Fruit fly (Drosophila melanogaster) whole organism, embryonic: ENCODE data around the gene CG14054.

Source experiments
- CG11696 ChIP-seq: fragments of 200-800 bp; sonication (Bioruptor generic); IDR thresholded peaks from 2 replicates; pipeline ENCODE4 v1.3.6; 2022; ENCODE audit warnings: missing biosample characterization, missing genetic modification characterization
- CG13287 ChIP-seq: fragments of 200-800 bp; sonication (Bioruptor generic); IDR thresholded peaks from 2 replicates; pipeline ENCODE4 v1.3.6; 2022; ENCODE audit warnings: missing biosample characterization, missing genetic modification characterization; ENCODE audit not compliant: partially characterized antibody
- CG14014 ChIP-seq: fragments of 200-800 bp; sonication (Bioruptor generic); IDR thresholded peaks from 2 replicates; pipeline ENCODE4 v1.3.6; 2022; ENCODE audit warnings: missing biosample characterization, missing genetic modification characterization
- CG14050 ChIP-seq: fragments of 200-800 bp; sonication (Bioruptor generic); IDR thresholded peaks from 3 replicates; pipeline ENCODE4 v1.3.6; 2022; ENCODE audit warnings: missing biosample characterization, missing genetic modification characterization
- CG15514 ChIP-seq: fragments of 200-800 bp; sonication (Bioruptor generic); optimal IDR thresholded peaks from 3 replicates; lab custom pipeline; 2017; ENCODE audit warnings: missing biosample characterization, missing genetic modification characterization, mild to moderate bottlenecking, moderate library complexity, missing genetic modification reagents
- CG1647 ChIP-seq: fragments of 200-800 bp; sonication (Bioruptor generic); optimal IDR thresholded peaks from 3 replicates; lab custom pipeline; 2016; ENCODE audit warnings: missing biosample characterization, missing genetic modification characterization
- CG30403 ChIP-seq: fragments of 200-800 bp; sonication (Bioruptor generic); optimal IDR thresholded peaks from 3 replicates; lab custom pipeline; 2016; ENCODE audit warnings: missing biosample characterization, missing genetic modification characterization
- CG33213 ChIP-seq: fragments of 200-800 bp; sonication (Bioruptor generic); optimal IDR thresholded peaks from 3 replicates; lab custom pipeline; 2016; ENCODE audit warnings: missing biosample characterization, missing genetic modification characterization
- CG34376 ChIP-seq: fragments of 200-800 bp; sonication (Bioruptor generic); optimal IDR thresholded peaks from 2 replicates; lab custom pipeline; 2018; ENCODE audit warnings: missing biosample characterization, mild to moderate bottlenecking, missing genetic modification characterization
- CG4328 ChIP-seq: fragments of 200-800 bp; sonication (Bioruptor generic); optimal IDR thresholded peaks from 3 replicates; lab custom pipeline; 2017; ENCODE audit warnings: missing biosample characterization, missing genetic modification reagents, missing genetic modification characterization
- CG9215 ChIP-seq: fragments of 200-800 bp; sonication (Bioruptor generic); IDR thresholded peaks from 2 replicates; pipeline ENCODE4 v1.3.6; 2022; ENCODE audit warnings: missing biosample characterization, missing genetic modification characterization
- CG9797 ChIP-seq: fragments of 200-800 bp; sonication (Bioruptor generic); optimal IDR thresholded peaks from 3 replicates; lab custom pipeline; 2018; ENCODE audit warnings: missing biosample characterization, mild to moderate bottlenecking, missing genetic modification characterization
- Doc3 ChIP-seq: fragments of 200-800 bp; sonication (Bioruptor generic); IDR thresholded peaks from 3 replicates; pipeline ENCODE4 v1.3.6; 2022; ENCODE audit warnings: missing biosample characterization, missing genetic modification characterization; ENCODE audit not compliant: partially characterized antibody
- Dp ChIP-seq: fragments of 200-800 bp; sonication (Bioruptor generic); optimal IDR thresholded peaks from 2 replicates; lab custom pipeline; 2018; ENCODE audit warnings: missing biosample characterization, mild to moderate bottlenecking, missing genetic modification characterization, moderate library complexity
- E2f2 ChIP-seq: fragments of 200-800 bp; sonication (Bioruptor generic); IDR thresholded peaks from 2 replicates; pipeline ENCODE4 v1.3.6; 2022; ENCODE audit warnings: missing biosample characterization, missing genetic modification characterization
- Ets65A ChIP-seq: fragments of 200-800 bp; sonication (Bioruptor generic); peaks from one replicate; lab custom pipeline; 2016; ENCODE audit warnings: missing biosample characterization, missing genetic modification characterization
- Fer2 ChIP-seq: fragments of 200-800 bp; sonication (Bioruptor generic); optimal IDR thresholded peaks from 2 replicates; lab custom pipeline; 2018; ENCODE audit warnings: missing biosample characterization, mild to moderate bottlenecking, missing genetic modification characterization, moderate library complexity
- Hand ChIP-seq: fragments of 200-800 bp; sonication (Bioruptor generic); optimal IDR thresholded peaks from 2 replicates; lab custom pipeline; 2017; ENCODE audit warnings: mild to moderate bottlenecking, missing biosample characterization, missing genetic modification reagents, missing genetic modification characterization
- Hr3 ChIP-seq: fragments of 200-800 bp; sonication (Bioruptor generic); optimal IDR thresholded peaks from 3 replicates; lab custom pipeline; 2016; ENCODE audit warnings: missing biosample characterization, missing genetic modification characterization
- MBD-R2 ChIP-seq: fragments of 200-800 bp; sonication (Bioruptor generic); IDR thresholded peaks from 2 replicates; pipeline ENCODE4 v1.3.6; 2022; ENCODE audit warnings: missing biosample characterization, missing genetic modification characterization
- MESR4 ChIP-seq: fragments of 200-800 bp; sonication (Bioruptor generic); optimal IDR thresholded peaks from 2 replicates; lab custom pipeline; 2018; ENCODE audit warnings: missing biosample characterization, mild to moderate bottlenecking, missing genetic modification characterization, moderate library complexity
- Med ChIP-seq: fragments of 200-800 bp; sonication (Bioruptor generic); peaks from one replicate; lab custom pipeline; 2016; ENCODE audit warnings: missing biosample characterization, missing genetic modification characterization, mild to moderate bottlenecking, inconsistent platforms, moderate library complexity
- Nf-YB ChIP-seq: fragments of 200-800 bp; sonication (Bioruptor generic); optimal IDR thresholded peaks from 3 replicates; lab custom pipeline; 2019; ENCODE audit warnings: missing biosample characterization, mild to moderate bottlenecking, missing genetic modification characterization, moderate library complexity
- Nf-YC ChIP-seq: fragments of 200-800 bp; optimal IDR thresholded peaks from 3 replicates; lab custom pipeline; 2019; ENCODE audit warnings: missing biosample characterization, mild to moderate bottlenecking, missing genetic modification characterization, moderate library complexity
- Sry-β ChIP-seq: fragments of 200-800 bp; sonication (Bioruptor generic); optimal IDR thresholded peaks from 2 replicates; lab custom pipeline; 2018; ENCODE audit warnings: missing biosample characterization, mild to moderate bottlenecking, missing genetic modification characterization, moderate library complexity
- Taf1 ChIP-seq: fragments of 200-800 bp; sonication (Bioruptor generic); IDR thresholded peaks from 2 replicates; pipeline ENCODE4 v1.3.6; 2022; ENCODE audit warnings: missing biosample characterization, missing genetic modification characterization
- bbx ChIP-seq: fragments of 200-800 bp; sonication (Bioruptor generic); IDR thresholded peaks from 2 replicates; pipeline ENCODE4 v1.3.6; 2022; ENCODE audit warnings: missing biosample characterization, missing genetic modification characterization; ENCODE audit not compliant: partially characterized antibody
- bsh ChIP-seq, 2 experiments: fragments of 200-800 bp; sonication (Bioruptor generic); optimal IDR thresholded peaks; 2 replicates each; lab custom pipeline; 2017 to 2018; ENCODE audit warnings: mild to moderate bottlenecking in 2 of 2, missing biosample characterization in 2 of 2, missing genetic modification characterization in 2 of 2, moderate library complexity in 1 of 2
- corto ChIP-seq: fragments of 200-800 bp; sonication (Bioruptor generic); optimal IDR thresholded peaks from 2 replicates; lab custom pipeline; 2016; ENCODE audit warnings: missing biosample characterization, mild to moderate bottlenecking, missing genetic modification characterization, moderate library complexity
- crol ChIP-seq: fragments of 200-800 bp; sonication (Bioruptor generic); IDR thresholded peaks from 2 replicates; pipeline ENCODE4 v1.3.6; 2022; ENCODE audit warnings: missing biosample characterization, missing genetic modification characterization
- danr ChIP-seq: fragments of 200-800 bp; sonication (Bioruptor generic); IDR thresholded peaks from 2 replicates; pipeline ENCODE4 v1.3.6; 2022; ENCODE audit warnings: missing biosample characterization, missing genetic modification characterization
- dati ChIP-seq: fragments of 200-800 bp; sonication (Bioruptor generic); IDR thresholded peaks from 2 replicates; pipeline ENCODE4 v1.3.6; 2022; ENCODE audit warnings: missing biosample characterization, missing genetic modification characterization
- gfzf ChIP-seq: fragments of 200-800 bp; sonication (Bioruptor generic); optimal IDR thresholded peaks from 2 replicates; lab custom pipeline; 2016; ENCODE audit warnings: missing biosample characterization, mild to moderate bottlenecking, missing genetic modification characterization, moderate library complexity
- insv ChIP-seq, 2 experiments: fragments of 200-800 bp; sonication (Bioruptor generic); optimal IDR thresholded peaks; 3 replicates each; lab custom pipeline; 2016 to 2018; ENCODE audit warnings: missing biosample characterization in 2 of 2, missing genetic modification characterization in 2 of 2
- kay ChIP-seq: fragments of 200-800 bp; sonication (Bioruptor generic); optimal IDR thresholded peaks from 2 replicates; lab custom pipeline; 2016; ENCODE audit warnings: missing biosample characterization, missing genetic modification characterization
- kni ChIP-seq: fragments of 200-800 bp; sonication (Bioruptor generic); optimal IDR thresholded peaks from 3 replicates; lab custom pipeline; 2017; ENCODE audit warnings: mild to moderate bottlenecking, missing biosample characterization, missing genetic modification reagents, missing genetic modification characterization
- phol ChIP-seq: fragments of 200-800 bp; sonication (Bioruptor generic); optimal IDR thresholded peaks from 3 replicates; lab custom pipeline; 2018; ENCODE audit warnings: missing biosample characterization, mild to moderate bottlenecking, missing genetic modification characterization, moderate library complexity
- pzg ChIP-seq: fragments of 200-800 bp; sonication (Bioruptor generic); optimal IDR thresholded peaks from 3 replicates; lab custom pipeline; 2018; ENCODE audit warnings: missing biosample characterization, mild to moderate bottlenecking, missing genetic modification characterization, moderate library complexity
- row ChIP-seq: fragments of 200-800 bp; sonication (Bioruptor generic); IDR thresholded peaks from 3 replicates; pipeline ENCODE4 v1.3.6; 2022; ENCODE audit warnings: missing biosample characterization, missing genetic modification characterization
- sima ChIP-seq: fragments of 200-800 bp; sonication (Bioruptor generic); optimal IDR thresholded peaks from 2 replicates; lab custom pipeline; 2016; ENCODE audit warnings: missing biosample characterization, missing genetic modification characterization
- slou ChIP-seq: fragments of 200-800 bp; sonication (Bioruptor generic); optimal IDR thresholded peaks from 3 replicates; lab custom pipeline; 2016; ENCODE audit warnings: missing biosample characterization, missing genetic modification characterization
- ssp ChIP-seq: fragments of 200-800 bp; sonication (Bioruptor generic); IDR thresholded peaks from 2 replicates; pipeline ENCODE4 v1.3.6; 2022; ENCODE audit warnings: missing biosample characterization, missing genetic modification characterization
- sug ChIP-seq: fragments of 200-800 bp; optimal IDR thresholded peaks from 2 replicates; lab custom pipeline; 2019; ENCODE audit warnings: missing biosample characterization, mild to moderate bottlenecking, missing genetic modification characterization, moderate library complexity
- wek ChIP-seq: fragments of 200-800 bp; sonication (Bioruptor generic); optimal IDR thresholded peaks from 3 replicates; lab custom pipeline; 2018; ENCODE audit warnings: missing biosample characterization, mild to moderate bottlenecking, missing genetic modification characterization, moderate library complexity
- yki ChIP-seq: fragments of >200 bp; optimal IDR thresholded peaks from 3 replicates; lab custom pipeline; 2018

CG14054 gene

dm6 chrX:2080367-2080927, 14.3 kb upstream of the CG14054 start, which contains the start of the genes CG16903 and Unc-76 (continued):
- TF ChIP-seq CG14050 (GFP tag; lab: Robert Waterston, UW) (no peak), CG13287 (GFP tag; lab: Robert Waterston, UW) (peak; percentile 67), dati (GFP tag; lab: Robert Waterston, UW) (no peak), CG9797 (GFP tag; lab: Kevin White, UChicago) (peak; percentile 100), danr (no peak)

DNA sequence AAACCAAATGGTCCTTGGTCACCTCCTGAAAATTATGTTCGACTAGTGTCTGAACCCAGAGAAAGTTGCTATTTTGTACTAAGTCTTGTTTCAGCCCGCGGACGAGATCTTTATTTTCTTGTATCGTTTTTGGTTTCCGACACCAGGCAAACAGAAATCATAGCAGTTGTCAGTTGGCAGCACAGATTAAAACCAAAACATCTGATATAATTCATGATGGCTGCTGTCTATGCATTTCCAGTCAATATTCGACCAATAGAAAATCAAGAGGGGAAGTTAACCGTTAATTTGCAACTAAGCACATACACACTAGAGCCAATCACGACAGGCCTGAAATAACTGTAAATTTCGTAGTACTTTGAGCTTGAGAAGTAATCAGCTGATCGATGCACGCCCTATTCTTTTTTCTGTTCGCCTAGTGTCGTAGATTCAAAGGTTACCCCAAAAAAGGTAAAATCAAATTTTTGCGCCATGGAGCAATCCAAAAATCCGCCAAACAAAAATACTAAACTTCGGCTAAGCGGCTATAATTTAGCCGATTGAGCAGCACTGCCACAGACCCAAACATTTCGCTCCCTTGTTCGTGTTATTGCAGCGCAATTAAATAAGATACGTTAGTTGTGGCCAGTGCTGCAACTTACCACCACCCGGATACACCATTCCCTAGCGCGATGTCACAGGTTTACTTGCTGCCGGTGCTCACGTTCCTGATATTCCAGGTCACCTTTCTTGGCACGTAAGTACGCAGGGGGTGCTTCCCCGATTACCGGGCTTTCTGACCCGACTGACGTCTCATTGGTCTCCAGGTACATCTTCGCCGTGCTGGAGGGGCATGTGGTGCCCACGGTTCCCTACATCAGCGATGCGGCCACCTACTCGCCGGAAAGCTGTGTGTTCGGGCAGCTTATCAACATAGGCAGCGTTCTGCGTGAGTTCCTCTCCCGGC, 10.5 kb upstream of the CG14054 start, which contains the start of gene CG4025:
CG4025 (plus strand) TSS at position 555 of the 946 bp plus-strand sequence.
- no peak for TF ChIP-seq slou
- peak; percentile 17 for TF ChIP-seq Med (GFP tag; lab: Kevin White, UChicago)
- TF ChIP-seq CG14050 (GFP tag; lab: Robert Waterston, UW), result no peak
- TF ChIP-seq MBD-R2 (GFP tag; lab: Robert Waterston, UW), result 0 out of 2 replicates have a peak, but pooled peaks have one; percentile 24
- TF ChIP-seq Sry-β (GFP tag; lab: Kevin White, UChicago), result peak; percentile 90
- TF ChIP-seq CG15514 (GFP tag; lab: Kevin White, UChicago), result peak; percentile 7
- peak; percentile 83 for TF ChIP-seq E2f2 (GFP tag; lab: Robert Waterston, UW)
- no peak for TF ChIP-seq CG11696 (GFP tag; lab: Robert Waterston, UW)
- peak; percentile 11 for TF ChIP-seq sug (tag; lab: Kevin White, UChicago)
- TF ChIP-seq CG9215 (GFP tag; lab: Robert Waterston, UW), result no peak
- no peak for TF ChIP-seq CG33213 (GFP tag; lab: Kevin White, UChicago)
- TF ChIP-seq CG4328, result no peak
- TF ChIP-seq pzg (GFP tag; lab: Kevin White, UChicago), result peak; percentile 34
- TF ChIP-seq CG14014 (GFP tag; lab: Robert Waterston, UW), result no peak
- peak; percentile 15 for TF ChIP-seq CG34376 (GFP tag; lab: Kevin White, UChicago)
- TF ChIP-seq Nf-YB (GFP tag; lab: Kevin White, UChicago), result peak; percentile 72
- TF ChIP-seq row (GFP tag; lab: Robert Waterston, UW), result peak; percentile 20; the same call in 1 of the 3 replicates
- peak; percentile 51 for TF ChIP-seq MESR4 (GFP tag; lab: Kevin White, UChicago)
- no peak for TF ChIP-seq corto
- TF ChIP-seq Hr3 (GFP tag; lab: Kevin White, UChicago), result no peak
- no peak for TF ChIP-seq Taf1 (GFP tag; lab: Robert Waterston, UW)
- TF ChIP-seq sima (GFP tag; lab: Kevin White, UChicago), result no peak
- peak; percentile 87 for TF ChIP-seq Nf-YC
- TF ChIP-seq CG9797 (GFP tag; lab: Kevin White, UChicago), result peak; percentile 45
- 0 out of 2 replicates have a peak, but pooled peaks have one; percentile 19 for TF ChIP-seq crol (GFP tag; lab: Robert Waterston, UW)
- no peak for TF ChIP-seq phol (tag; lab: Kevin White, UChicago)
- peak; percentile 46 for TF ChIP-seq wek
- TF ChIP-seq kay (GFP tag; lab: Kevin White, UChicago), result peak; percentile 49
- peak; percentile 40 for TF ChIP-seq gfzf (GFP tag; lab: Kevin White, UChicago)
- peak; percentile 74 for TF ChIP-seq Dp (GFP tag; lab: Kevin White, UChicago)

DNA sequence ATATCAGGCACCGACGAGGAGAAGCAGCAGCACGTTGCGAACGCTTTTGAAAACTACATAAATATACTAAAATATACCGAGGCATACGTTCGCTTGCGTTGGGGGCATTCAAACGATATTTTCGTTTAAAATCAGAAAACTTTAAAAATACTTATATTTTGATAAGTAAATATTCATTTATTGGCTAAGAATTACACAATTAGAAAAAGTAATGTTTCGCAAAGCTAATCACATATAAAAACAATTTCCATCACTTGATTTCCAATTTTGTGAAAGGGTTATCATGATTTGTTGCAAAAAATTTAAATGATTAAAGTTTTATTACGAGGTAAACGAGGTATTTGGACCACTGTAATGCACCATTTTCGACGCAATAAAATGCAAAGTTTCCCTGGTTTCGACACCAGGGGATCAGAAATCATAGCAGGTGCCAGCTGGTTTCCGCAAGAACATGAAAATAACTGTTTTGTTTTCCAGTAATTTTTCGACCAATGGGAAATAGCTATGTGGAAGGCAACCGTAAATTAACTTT, 9.8 kb upstream of the CG14054 start, which contains the start of gene CG4045:
CG4045 (minus strand) TSS at position 55 of the 532 bp plus-strand sequence.
- TF ChIP-seq bsh (GFP tag; optimal IDR thresholded peaks at IDR 0.05; lab: Kevin White, UChicago), result no peak
- TF ChIP-seq CG1647 (GFP tag; lab: Kevin White, UChicago), result no peak
- no peak for TF ChIP-seq MESR4 (GFP tag; lab: Kevin White, UChicago)
- TF ChIP-seq Hand (GFP tag; lab: Kevin White, UChicago), result no peak
- TF ChIP-seq Doc3 (GFP tag; lab: Robert Waterston, UW), result no peak
- no peak for TF ChIP-seq Ets65A (GFP tag; lab: Kevin White, UChicago)
- no peak for TF ChIP-seq yki (lab: Kevin White, UChicago)
- no peak for TF ChIP-seq bbx (GFP tag; lab: Robert Waterston, UW)
- TF ChIP-seq CG30403, result no peak
- TF ChIP-seq ssp (GFP tag; lab: Robert Waterston, UW), result no peak
- no peak for TF ChIP-seq insv (GFP tag; optimal IDR thresholded peaks at IDR 0.05; lab: Kevin White, UChicago)
- peak; percentile 28; the same call in 1 of the 2 replicates for TF ChIP-seq E2f2 (GFP tag; lab: Robert Waterston, UW)
- no peak for TF ChIP-seq Fer2 (tag; lab: Kevin White, UChicago)
- TF ChIP-seq kni (GFP tag; lab: Kevin White, UChicago), result no peak
